Fruit fly (Drosophila melanogaster): ENCODE results near the gene CG4766.
A peak's percentile ranks its signal among the peaks of the same experiment; 100 is the strongest.

DNA sequence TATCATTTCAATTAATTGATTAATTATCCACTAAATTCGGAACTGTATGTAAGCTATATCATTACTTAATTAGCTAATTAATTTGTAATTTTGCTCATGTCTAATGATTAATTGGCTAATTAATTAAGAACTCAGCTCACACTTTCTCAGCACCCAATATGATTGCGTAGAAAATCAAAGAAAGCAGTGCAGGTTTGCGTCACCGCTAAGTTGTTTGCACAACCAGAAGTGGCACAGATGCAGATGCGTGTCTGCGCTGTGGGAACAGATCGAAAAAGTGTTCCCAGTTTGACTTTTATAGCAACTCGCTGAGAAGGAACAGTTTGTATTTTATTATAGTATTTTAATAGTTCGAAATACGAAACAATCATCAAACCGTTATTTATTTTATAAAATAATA, 8.5 kb downstream of the CG4766 start:
- no peak for TF ChIP-seq CG8478 (optimal IDR thresholded peaks at IDR 0.05)
- peak; percentile 69 to 80 for TF ChIP-seq CTCF (optimal IDR thresholded peaks at IDR 0.05)

Data from S2 (cell line).